Fruit fly (Drosophila melanogaster): ENCODE results near the gene beta-PheRS.

beta-PheRS gene

DNA sequence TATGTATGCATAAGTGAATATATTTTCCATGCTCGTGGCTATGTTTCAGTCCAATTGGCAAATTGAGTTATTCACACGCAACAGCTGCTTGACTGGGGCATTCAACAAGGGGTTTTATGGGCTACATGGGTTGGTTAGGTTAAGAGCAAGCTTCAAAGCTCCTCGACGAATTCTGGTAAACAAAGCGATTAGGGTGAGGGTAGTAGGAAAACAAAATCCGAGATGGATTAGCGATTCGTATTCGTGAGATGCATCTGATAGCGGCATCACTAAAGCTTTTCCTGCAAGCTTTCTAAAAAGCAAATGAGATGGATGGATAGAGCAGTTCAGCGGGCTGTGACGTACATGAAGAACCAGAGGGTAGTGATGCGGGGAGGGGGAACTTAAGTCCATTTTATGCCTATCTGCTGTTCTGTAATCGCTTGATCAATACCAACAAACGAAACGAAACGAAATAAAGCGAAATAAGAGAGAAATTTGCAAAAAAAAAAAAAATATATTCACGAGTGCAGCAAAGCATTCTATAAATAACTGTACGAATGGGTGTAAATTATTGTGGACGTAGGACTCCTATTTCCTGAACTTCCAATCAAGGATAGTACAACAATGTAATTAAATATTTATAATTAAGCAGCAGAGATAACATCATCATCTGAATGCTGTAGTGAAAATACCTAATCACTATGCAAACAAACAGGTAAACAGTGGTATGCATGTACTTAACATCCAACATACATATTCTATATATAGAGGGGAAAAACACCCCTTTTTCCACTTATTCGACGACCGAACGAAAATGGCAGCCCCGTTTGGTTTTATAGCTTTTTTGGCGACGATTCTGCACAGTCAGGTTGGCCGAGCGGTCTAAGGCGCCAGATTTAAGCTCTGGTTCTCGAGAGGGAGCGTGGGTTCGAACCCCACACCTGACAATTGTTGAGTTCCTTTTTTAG lies 12.2 kb upstream of the beta-PheRS start:
- no peak for TF ChIP-seq noc (tag; optimal IDR thresholded peaks at IDR 0.05)

DNA sequence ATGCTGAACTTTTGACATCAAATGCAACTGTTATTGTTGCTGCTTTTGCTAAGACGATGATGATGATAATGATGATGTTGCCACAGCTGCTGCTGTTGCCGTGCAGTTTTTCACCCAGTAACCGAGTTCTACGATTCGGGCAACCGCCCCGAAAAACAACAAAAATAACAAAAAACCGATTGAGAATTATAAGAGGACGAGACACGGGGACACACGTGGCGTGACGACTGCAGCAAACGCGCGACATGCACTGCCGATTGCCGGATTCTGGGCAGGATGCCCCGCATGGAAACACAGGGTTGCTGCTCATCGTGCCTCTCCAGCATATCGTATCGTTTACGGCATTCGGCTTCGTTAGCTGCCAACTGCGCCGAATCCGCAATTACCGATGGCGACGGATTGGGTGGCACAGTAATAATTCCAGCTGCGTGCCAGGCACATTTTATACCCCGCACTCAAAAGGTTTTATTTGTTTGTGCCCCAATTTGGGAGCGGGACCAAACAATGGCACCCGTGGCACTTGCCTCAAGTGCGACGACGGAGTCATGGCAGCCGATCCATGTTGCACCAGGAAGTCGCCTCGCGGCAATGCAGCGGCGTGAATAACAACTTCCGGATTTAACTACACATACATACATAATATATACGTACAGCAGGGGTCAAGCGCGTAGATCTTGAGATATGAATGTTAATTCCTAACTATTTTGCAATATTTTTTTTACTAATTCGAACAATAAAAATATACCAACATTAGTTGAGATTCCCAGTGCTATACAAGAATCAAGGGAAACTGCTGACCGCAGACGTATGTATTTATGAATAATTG lies 11.3 kb upstream of the beta-PheRS start:
- TF ChIP-seq noc (tag; optimal IDR thresholded peaks at IDR 0.05) = no peak

DNA sequence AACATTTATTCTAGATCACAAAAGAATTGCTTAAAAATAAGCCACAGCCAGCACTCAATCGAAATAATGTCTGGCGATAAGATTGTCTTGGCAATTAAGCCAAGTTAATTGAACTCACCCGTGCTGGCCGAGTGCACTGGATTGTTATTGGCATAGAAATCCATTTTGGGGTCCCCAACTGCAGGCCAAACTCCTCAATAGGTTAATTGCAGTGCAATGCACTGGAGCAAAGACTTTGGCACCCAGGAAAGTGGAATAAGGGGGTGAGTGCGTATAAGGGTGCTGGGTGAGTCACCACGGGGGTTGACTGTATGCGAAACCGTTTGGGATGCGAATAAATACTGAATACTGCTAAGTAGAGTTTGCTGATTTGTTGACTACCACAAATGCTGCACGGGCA lies 10.4 kb upstream of the beta-PheRS start:
- TF ChIP-seq noc (tag; optimal IDR thresholded peaks at IDR 0.05) = no peak

DNA sequence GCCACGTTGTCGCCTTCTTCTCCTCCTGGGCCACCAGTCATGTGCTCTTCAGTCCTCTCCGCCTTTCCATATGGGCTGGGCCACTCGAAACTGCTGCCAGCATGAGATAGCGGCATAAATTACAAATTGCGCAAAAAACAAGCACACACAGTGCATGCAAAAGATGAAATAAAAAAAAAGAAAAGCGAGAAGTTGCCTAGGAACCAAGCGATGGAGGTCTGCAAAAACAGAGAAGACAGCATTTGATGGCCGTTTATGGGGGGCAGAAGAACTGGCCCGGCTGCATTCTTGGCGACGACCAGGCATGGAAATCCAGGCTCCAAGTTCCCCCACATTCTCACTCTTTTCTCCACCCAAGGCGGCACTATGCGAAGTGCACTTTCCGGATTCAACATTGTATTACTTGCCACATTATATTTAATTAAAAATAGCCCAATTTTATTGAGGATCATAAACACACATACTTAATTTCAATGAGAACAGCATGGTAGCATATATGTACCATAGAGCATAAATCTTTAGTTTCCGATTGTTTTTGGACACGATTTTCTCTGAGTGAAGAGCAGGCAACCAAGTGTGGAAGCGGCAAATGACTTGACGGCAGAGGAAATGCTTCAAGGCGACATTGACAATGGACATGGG lies 9.0 kb upstream of the beta-PheRS start:
- TF ChIP-seq noc (tag; optimal IDR thresholded peaks at IDR 0.05) = no peak

DNA sequence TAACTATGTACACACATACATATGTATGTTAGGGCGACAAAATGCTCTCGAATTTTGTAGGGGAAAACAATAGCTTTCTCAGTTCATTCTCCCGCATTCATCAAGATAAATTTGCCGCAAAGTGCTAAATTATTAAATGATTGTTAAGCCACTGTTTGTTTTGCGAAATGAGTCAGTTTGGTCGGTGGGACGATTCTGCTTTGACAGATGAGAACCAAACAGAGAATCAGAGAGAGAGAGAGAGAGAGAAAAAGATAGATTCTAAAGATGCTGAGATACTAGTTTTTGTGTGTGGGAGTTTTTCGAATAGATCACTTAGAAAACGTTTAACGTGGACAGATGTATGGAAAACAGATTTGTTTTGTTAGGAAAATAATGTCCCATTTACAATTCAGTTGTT lies 7.9 kb upstream of the beta-PheRS start:
- no peak for TF ChIP-seq noc (tag; optimal IDR thresholded peaks at IDR 0.05)

DNA sequence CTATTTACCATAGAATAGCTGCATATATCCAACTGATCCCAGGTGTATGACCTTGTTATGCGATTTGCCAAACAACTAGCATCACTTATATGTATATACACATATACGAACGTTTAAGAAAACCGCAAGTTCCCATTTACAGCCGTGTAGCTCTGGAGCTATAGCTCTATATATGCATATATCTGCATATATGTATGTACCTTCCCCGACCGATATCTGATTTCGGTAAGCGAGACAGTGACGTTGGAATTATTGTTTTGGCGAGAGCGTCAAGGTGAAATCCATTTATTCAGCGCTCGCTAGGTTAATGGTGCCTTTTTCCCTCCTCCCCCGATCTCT lies 7.5 kb upstream of the beta-PheRS start:
- TF ChIP-seq noc (tag; optimal IDR thresholded peaks at IDR 0.05) = peak; percentile 20

DNA sequence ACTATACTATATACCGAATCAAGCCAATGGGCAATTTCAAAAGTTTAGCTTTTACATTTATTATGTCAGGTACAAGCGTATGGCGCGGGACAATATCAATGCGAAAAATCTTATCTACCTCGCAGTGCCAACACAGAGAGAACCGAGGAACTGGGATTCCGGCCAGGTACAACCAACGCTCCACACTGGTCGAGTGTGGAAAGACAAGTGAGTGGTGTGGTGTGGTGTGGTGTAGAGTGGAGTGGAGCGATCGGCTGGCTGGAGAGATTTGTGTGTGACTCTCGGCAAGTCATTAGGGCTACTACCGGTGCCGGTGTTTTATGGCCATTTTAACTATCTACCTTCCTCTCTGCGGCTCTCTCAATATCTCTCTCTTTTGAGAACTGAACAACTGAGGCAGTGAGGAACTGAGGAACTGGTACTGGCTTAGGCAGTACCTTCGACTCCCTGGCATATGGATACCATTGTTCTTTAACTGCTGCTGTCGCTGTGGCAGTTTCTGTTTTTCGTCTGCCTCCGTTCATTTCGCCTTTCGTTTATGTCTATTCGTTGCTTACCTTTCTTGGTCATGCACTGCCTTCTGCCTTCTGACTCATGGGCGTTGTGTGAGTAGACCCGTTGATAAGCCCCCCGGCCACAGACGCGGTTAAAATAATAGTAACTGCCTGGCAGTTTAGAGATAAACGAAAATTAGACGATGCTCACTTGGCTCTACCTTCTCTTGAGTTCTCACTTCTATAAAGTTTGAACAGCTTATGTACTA lies 7.0 kb upstream of the beta-PheRS start:
- TF ChIP-seq noc (tag; optimal IDR thresholded peaks at IDR 0.05) = peak; percentile 98

DNA sequence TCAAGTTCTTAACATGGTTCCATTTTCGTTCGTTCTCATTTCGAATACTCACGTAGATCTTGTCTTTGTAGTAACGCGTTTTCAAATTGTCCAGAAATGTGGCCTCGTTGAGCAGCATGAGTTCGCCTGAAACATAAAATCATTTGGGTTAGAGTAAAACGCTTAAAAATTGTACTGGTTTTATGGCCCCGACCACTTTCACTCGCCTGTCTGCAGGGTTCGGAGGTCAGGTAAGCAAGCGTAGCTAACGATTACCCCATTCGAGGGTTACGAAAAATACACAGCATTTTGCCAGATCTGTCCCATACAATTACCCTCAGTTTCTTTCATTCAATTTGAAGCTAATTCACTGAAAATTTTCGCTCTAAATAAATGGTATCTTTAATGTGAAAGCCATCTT lies 5.9 kb upstream of the beta-PheRS start:
- TF ChIP-seq noc (tag; optimal IDR thresholded peaks at IDR 0.05) = no peak

DNA sequence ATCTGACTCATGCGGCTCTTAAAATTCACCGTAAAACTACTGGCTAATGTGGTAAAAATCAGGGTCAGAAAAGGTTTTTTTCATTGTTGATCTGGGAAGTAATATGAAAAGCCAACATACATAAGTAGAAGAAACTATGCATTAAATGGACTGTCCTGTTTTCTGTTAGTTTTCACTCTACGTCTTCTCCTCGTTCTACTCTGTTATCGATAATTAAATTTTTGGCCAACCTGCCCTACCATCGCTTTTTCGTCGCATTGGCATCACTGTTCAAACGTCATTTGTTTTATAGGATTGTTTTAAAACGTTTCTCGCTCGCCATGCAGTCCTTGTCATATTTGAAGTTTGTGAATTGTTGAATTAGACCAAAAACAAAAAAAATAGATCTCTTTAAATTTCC lies 17.8 kb downstream of the beta-PheRS start:
- TF ChIP-seq noc (tag; optimal IDR thresholded peaks at IDR 0.05) = no peak

DNA sequence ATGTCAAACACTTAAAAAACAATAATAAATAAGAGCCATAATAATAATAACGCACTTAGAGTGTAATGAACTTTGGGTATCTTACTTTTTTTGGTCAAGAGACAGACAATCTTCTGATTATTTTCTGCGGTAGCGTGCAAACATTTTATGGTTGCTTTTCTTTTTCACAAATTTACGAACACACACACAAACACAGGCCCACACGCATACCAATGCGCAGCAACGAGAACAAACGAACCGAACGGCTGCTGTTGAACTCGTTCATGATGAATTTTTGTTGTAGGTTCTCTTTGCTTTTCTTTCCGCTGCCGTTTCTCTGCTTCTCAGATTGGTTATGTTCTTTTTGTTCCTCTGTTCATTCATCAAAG lies 18.3 kb downstream of the beta-PheRS start:
- TF ChIP-seq noc (tag; optimal IDR thresholded peaks at IDR 0.05) = no peak

DNA sequence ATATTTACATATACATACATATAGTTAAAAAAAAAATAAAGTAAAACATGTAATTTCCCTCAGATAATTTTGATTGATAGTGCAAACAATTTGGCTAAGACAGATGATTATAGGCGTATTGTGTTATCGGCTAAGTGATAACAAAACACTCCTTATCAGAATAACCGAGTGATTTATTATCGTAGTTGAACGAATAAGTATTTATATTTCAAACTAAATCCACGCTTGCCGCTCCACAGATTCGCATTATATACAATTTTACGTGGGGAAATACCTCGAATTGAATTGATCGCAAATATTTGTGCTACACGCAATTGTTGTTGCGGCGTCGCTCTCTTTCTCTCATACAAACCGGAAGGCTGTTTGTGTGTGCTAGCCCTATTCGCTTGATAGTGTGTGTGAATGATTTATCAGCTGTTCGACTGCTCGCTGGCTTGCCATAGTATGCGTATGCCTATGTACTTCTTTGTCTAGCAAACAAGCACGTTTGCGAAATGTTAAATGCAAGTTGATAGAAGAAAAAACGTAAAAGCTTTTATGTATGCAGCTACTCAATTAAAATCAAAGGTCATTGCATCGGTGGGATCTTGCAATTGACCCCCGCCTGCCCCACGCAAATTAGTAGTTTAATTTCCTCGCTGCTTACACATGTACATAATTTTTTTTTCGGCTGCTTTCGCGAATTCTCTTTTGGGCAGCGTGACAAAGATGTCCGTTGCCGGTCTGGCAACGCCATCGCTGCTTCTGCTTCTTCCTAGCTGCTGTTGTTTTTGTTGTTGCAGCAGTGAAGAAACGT lies 18.9 kb downstream of the beta-PheRS start:
- TF ChIP-seq noc (tag; optimal IDR thresholded peaks at IDR 0.05) = peak; percentile 52

DNA sequence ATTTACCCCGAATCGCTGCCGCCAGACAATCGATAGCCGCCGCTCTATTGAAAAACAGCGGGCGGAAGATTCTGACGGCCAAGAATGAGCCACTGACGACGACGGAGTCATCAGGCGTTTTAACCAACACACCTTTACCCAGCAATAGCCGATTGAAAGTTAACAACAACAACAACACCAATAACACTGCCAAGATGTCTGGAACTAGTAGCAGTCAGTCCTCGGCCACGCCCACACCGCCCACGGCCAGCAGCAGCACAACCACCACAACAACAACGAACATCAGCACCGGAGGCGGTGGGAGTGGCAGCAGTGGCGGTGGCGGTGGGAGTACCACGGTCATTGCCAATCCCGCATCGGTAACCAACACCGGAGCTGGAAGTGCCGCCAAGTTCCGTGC lies 20.6 kb downstream of the beta-PheRS start:
- TF ChIP-seq noc (tag; optimal IDR thresholded peaks at IDR 0.05) = no peak

DNA sequence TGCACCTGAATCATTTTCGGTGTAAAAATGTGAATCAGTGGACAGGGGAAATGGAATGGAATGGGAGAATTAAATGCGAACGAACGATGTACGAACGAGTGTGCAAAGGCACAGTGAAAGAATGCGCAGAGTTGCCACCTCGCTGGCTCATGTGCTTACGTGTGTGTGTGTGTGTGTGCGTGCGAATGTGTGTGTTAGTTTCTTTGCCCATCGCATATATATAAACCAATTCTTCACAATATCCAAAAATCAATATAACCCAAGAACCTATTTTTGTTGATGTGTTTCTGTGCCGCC lies 21.3 kb downstream of the beta-PheRS start:
- no peak for TF ChIP-seq noc (tag; optimal IDR thresholded peaks at IDR 0.05)

DNA sequence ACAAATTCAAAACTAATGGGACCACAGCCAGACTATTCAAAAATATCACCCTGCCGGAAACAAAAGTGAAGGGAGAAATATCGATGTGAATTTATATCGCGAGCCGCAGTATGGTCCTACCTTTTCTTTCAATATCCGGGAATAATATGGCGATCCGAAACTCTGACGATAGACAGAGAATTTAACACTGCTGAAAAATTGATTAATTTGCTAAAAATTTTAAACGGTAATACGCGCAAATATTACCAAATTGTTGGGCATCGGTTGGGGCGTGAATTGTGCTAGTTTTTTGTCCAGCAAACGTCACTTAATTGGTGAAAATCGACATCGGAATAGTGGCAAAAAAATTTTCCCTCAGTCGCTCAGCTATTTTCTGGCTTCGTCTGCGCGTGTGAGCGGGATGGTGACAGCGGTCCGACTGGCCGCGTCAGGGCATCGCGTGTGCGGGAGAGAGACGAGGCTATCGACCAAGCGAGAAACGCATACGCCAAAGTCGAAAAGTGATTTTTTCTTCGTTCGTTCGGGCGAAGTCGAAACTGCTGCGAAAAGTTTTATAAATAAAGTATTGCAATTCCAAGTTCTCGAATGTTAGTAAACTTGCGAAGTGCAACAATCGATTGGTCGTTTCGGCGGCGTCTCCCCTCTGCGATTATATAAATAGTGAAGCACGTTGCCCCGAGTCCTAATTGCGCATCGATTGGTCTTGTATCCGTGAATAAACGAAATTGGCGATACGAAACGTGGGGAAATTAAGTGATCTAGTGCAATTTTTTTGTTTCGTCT lies 21.9 kb downstream of the beta-PheRS start, which contains the start of gene mask:
TSS of gene mask (plus strand) at position 140 of the 783 bp plus-strand sequence.
- TF ChIP-seq noc (tag; optimal IDR thresholded peaks at IDR 0.05) = peak; percentile 35

Data from whole organism, larva.